Fruit fly (Drosophila melanogaster) whole organism: Measurements from ENCODE around the gene Gorab.

Source experiments
- CG8478 ChIP-seq: fragments of >200 bp; optimal IDR thresholded peaks from 2 replicates; lab custom pipeline; 2018; ENCODE audit warnings: inconsistent platforms
- Dll ChIP-seq: fragments of >200 bp; optimal IDR thresholded peaks from 2 replicates; lab custom pipeline; 2017
- EcR ChIP-seq, 2 experiments: fragments of >200 bp; optimal IDR thresholded peaks; 2 replicates each; lab custom pipeline; 2017; ENCODE audit warnings: missing biosample characterization in 2 of 2, missing genetic modification characterization in 2 of 2, missing genetic modification reagents in 2 of 2
- pan ChIP-seq: fragments of >200 bp; optimal IDR thresholded peaks from 2 replicates; lab custom pipeline; 2017
- psq ChIP-seq: fragments of >200 bp; optimal IDR thresholded peaks from 2 replicates; lab custom pipeline; 2017
- usp ChIP-seq: fragments of >200 bp; optimal IDR thresholded peaks from 2 replicates; lab custom pipeline; 2017; ENCODE audit warnings: missing biosample characterization, missing genetic modification characterization, mixed read lengths

The Gorab gene

DNA sequence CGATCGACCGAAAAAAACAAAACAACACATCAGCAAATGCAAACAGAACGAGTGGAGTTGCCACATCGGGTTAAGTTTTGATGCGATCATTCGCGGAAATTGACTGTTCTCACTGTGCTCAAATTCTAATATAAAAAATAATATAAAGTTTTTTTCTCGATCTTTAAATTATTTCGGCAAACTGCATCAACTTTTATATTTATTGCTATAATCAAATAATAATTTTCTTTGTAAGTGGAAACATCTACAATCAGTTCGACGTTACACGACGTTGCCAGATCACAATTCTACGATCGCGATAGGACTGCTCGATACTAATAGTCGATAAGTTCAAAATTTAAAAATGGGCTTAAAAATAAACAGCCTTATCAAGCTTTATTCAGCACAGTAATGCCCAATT is at the start of gene Gorab:
Gene Gorab (minus strand): TSS at position 58 of the 400 bp plus-strand sequence.
- TF ChIP-seq pan (lab: Kevin White, UChicago): no peak
- no peak for TF ChIP-seq Dll (lab: Kevin White, UChicago)
- no peak for TF ChIP-seq usp (GFP tag; lab: Kevin White, UChicago)
- TF ChIP-seq psq: no peak
- TF ChIP-seq CG8478: no peak
- no peak for TF ChIP-seq EcR (GFP tag; optimal IDR thresholded peaks at IDR 0.05; lab: Kevin White, UChicago)

DNA sequence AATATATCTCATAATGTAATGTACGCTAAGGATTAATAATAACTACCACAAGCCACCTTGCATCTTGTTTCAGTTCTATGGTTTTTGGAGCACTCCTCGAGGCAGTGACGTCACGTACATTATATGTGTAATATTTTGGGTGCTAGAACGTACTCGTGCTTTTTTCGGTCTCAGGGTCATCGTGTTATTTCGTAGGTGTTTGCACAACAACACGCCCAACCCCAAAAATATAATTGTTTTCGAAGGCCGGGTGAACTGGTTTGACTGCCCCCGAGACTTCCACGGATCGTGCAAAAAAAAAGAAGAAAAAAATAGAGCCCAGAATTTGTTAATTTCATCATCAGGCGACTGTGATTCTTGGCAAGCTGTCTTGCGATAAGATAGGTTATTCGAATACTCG is 47.9 kb upstream of the Gorab start:
- TF ChIP-seq CG8478: no peak
- TF ChIP-seq psq: no peak
- TF ChIP-seq usp (GFP tag; lab: Kevin White, UChicago): no peak
- no peak for TF ChIP-seq Dll (lab: Kevin White, UChicago)
- no peak for TF ChIP-seq pan (lab: Kevin White, UChicago)
- no peak for TF ChIP-seq EcR (GFP tag; optimal IDR thresholded peaks at IDR 0.05; lab: Kevin White, UChicago)

DNA sequence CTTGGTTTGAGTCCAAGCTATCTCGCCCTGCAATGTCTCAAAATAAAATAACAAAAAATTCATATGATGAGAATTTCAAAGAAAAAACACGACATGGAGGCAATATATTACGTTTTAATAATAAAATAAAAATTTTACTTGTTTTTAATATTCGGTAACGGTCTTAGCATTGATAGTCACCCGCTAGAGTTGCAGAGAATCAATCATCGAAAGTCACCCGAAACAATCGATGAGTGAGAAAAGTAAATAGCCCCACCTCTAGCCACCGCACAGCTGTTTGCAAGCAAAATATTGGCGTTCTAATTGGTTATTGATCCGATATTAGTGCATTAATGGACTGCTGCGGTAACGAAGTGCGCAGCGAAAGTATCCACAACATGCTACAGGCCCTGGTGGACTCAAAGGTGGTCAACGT is 47.4 kb upstream of the Gorab start, which contains the start of gene CG34250:
Gene CG34250 (plus strand): TSS at position 244 of the 415 bp plus-strand sequence.
- TF ChIP-seq pan (lab: Kevin White, UChicago): no peak
- no peak for TF ChIP-seq EcR (GFP tag; optimal IDR thresholded peaks at IDR 0.05; lab: Kevin White, UChicago)
- no peak for TF ChIP-seq psq
- no peak for TF ChIP-seq CG8478
- TF ChIP-seq Dll (lab: Kevin White, UChicago): no peak
- TF ChIP-seq usp (GFP tag; lab: Kevin White, UChicago): no peak

DNA sequence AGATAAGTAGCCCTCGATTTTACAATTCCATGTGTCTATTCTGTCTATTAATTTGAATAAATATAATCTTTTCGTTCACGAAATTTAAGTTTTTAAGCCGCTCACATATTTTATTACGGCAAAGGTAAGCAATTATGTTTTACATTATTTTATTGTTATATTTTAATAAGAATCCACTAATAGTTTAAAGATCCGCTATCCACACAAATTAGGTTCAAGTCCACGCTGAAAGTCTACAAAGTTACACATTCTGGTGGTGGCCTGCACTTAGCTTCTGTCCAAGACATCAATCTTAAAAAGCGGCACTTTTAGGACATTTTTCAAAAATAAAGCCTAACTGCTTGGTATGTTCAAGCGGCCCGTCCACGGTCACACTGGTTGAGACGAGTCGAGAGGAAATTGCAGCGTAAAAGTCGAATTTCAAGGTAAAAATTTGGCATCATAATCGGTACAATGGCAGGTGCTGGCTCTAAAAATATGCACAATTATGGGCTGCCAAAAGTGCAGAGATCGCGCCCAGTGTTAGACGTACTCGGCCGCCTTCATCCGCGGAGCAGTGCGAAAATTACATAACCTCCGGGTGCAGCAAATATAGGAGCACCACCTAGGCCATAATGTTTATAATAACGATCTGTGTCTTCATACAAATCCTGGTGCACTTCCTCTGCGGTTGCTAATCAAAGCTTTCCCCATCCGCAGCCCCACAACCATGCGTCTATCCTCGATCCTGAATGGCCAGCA is 46.2 kb upstream of the Gorab start, which contains the start of the genes UQCR-Q and CG46525:
Gene UQCR-Q (plus strand): TSS at position 51 of the 741 bp plus-strand sequence.
Gene CG46525 (plus strand): TSS at position 510 of the 741 bp plus-strand sequence.
- no peak for TF ChIP-seq pan (lab: Kevin White, UChicago)
- TF ChIP-seq EcR (GFP tag; optimal IDR thresholded peaks at IDR 0.05; lab: Kevin White, UChicago): no peak
- no peak for TF ChIP-seq usp (GFP tag; lab: Kevin White, UChicago)
- TF ChIP-seq Dll (lab: Kevin White, UChicago): no peak
- TF ChIP-seq psq: no peak
- TF ChIP-seq CG8478: no peak

DNA sequence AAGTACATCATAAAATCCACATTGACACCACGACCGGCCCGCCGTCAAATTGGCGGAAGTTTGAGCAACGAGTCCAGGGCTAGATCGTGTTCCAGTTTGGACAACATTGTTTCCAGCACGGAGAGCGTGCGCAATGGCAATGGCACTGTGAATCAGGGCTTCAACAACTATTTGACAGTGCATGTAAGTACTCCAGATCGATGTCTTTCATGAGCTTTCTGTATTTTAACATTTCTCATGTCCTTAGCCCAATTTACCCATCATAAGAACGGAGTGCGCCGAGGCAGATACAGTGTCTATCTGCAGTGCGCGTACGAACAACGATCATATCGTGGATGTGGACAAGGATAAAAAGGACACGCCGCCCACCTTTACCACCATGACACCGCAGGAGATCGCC is 45.3 kb upstream of the Gorab start:
- TF ChIP-seq CG8478: no peak
- TF ChIP-seq usp (GFP tag; lab: Kevin White, UChicago): no peak
- TF ChIP-seq EcR (GFP tag; optimal IDR thresholded peaks at IDR 0.05; lab: Kevin White, UChicago): no peak
- no peak for TF ChIP-seq psq
- TF ChIP-seq Dll (lab: Kevin White, UChicago): no peak
- no peak for TF ChIP-seq pan (lab: Kevin White, UChicago)

DNA sequence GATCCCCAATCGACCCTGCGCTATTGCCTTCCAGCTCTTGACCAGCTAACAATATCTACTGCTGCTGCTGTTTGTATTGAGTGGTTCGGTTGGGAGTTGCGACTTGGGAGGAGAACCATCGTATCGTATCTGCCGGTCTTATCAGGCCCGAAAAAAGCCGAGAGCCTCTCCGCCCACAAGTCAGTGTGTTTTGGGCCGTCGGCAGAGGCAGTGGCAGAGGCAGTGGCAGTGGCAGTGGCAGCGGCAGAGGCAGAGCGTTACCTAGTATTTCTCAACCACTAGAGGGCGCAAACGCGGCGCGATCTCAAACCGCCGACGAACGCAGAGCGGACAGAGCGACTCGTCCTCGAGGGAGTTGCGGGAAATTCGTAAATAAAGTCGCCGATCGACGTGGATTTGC is 41.5 kb upstream of the Gorab start, which contains the start of gene SecCl:
Gene SecCl (plus strand): TSS at position 18 of the 400 bp plus-strand sequence.
- TF ChIP-seq CG8478 (no peak), Dll (lab: Kevin White, UChicago) (no peak), usp (GFP tag; lab: Kevin White, UChicago) (no peak), psq (no peak), EcR (GFP tag; optimal IDR thresholded peaks at IDR 0.05; lab: Kevin White, UChicago) (no peak), pan (lab: Kevin White, UChicago) (no peak)

DNA sequence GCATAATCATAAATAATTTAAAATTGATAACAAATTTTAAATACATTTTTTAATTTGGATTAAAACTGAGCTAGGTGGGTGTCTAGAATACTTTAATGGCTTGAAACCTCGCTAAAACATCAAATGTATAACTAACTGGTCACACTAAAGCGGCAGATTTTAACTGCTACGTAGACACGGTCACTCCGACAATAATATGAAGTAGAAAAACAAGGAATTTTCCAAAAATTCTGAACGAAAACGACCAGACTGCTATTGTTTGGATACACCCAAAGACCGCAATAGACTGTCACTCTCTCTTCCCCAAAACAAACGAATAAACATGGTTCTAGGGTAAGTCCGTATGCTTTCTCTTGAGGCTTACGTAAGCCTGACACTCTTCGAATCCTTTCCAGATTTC is 37.2 kb upstream of the Gorab start, which contains the start of gene QIL1:
Gene QIL1 (plus strand): TSS at position 142 of the 400 bp plus-strand sequence.
- TF ChIP-seq EcR (GFP tag; optimal IDR thresholded peaks at IDR 0.05; lab: Kevin White, UChicago) (no peak), psq (no peak), usp (GFP tag; lab: Kevin White, UChicago) (no peak)

DNA sequence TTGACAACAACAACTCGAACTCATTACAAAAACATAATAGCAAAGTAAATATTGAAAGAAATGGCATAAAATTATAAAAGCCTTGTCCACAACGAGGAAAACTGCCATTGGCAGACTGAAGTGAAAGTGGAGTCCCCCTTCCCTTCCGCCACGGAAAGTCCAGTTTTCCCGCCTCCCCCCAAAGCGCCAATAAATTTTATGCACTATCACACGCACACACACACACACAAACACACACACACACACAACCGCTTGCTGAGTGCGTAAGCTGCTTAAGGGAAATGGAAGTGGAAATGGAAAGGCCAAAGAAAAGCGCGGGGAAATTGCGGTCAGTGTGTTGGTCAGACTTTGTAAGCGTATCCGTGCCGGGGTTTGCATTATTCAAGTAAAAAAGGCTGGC is 33.8 kb upstream of the Gorab start:
- no peak for TF ChIP-seq Dll (lab: Kevin White, UChicago)
- TF ChIP-seq EcR (GFP tag; optimal IDR thresholded peaks at IDR 0.05; lab: Kevin White, UChicago): no peak
- no peak for TF ChIP-seq pan (lab: Kevin White, UChicago)
- no peak for TF ChIP-seq CG8478
- TF ChIP-seq psq: no peak
- no peak for TF ChIP-seq usp (GFP tag; lab: Kevin White, UChicago)

DNA sequence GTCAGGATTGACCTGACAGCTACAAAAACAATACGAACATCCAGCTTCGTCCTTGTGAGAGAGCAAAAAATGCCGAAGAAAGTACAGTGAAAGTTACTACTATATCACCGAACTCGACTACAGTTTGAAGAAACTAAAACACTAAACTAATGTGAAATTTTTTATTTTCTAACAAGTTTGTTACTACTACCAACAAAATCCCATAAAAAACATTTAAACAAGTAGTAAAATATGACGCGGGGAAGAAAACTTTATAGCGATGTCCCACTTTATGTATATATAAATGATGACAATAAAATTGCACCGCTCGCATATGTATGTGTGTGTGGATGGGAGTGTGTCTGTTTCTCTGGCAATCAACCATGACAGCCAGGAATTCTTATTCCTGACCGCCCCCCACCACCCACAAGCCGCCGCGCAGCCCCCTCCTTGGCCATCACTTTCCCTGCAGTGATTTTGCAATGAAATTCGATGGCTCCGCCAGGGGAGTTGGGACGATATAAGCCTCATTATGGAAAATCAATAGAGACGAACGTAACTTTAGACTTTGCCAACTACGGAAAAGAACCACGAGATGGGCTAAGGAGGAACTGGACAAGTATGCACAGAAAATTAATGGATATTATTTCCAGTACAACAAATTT is 32.9 kb upstream of the Gorab start:
- no peak for TF ChIP-seq pan (lab: Kevin White, UChicago)

DNA sequence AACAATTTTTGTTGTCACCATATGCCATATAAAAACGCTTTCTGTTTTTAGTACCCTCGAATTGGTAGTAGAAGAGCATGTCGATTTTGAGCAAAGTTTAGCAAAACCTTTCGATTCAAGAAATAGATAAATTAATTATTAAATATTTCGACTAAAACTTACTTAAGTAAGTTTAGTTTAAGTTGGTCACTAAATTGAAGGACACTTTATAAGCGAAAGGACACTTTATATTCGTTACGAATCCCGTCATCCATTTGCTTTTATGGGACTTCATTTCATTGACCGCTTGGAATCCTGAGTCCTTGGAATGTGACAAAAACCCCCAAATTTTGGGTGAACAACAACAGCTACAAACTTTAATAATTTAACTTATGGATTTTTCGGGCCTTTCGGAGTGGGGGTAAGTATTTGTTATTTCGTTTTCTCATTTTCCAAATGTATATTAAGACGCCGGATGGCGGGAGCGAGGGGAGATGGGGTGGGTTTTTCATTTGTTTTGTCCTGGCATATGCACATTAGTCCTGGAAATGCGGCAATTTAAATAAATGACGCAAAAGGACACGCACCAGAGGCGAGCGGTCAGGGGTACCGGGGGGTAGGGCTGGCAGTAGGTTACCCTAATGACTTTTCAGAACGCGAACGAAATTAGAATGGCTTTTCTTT is 30.4 kb upstream of the Gorab start:
- no peak for TF ChIP-seq usp (GFP tag; lab: Kevin White, UChicago)
- no peak for TF ChIP-seq Dll (lab: Kevin White, UChicago)

DNA sequence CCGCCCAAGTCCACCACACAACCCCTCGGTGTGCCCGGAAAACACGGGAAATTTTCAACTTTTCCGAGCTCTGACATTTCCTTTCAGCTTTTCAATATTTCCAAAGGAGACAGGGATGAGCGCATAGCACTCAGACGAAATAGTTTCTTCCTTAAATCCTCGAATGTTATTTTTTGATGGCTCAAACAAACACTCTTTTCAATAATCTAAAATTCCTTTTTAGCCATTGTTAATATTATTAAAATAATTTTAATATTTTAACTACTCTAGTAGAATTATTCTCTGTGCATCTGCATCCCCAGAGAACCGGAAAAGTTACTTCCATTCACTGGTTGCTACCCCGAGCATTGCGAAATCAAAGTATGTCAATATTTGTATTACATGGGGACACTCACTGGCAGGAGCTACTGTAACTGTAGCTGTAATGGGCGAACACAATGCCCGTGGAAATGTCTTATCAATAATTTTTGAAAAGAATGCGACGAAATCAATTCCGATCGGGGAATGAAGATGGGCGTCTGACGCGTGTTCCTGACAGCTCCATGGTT is 29.1 kb upstream of the Gorab start:
- no peak for TF ChIP-seq EcR (GFP tag; optimal IDR thresholded peaks at IDR 0.05; lab: Kevin White, UChicago)
- TF ChIP-seq usp (GFP tag; lab: Kevin White, UChicago): no peak
- no peak for TF ChIP-seq CG8478
- no peak for TF ChIP-seq Dll (lab: Kevin White, UChicago)
- no peak for TF ChIP-seq pan (lab: Kevin White, UChicago)

DNA sequence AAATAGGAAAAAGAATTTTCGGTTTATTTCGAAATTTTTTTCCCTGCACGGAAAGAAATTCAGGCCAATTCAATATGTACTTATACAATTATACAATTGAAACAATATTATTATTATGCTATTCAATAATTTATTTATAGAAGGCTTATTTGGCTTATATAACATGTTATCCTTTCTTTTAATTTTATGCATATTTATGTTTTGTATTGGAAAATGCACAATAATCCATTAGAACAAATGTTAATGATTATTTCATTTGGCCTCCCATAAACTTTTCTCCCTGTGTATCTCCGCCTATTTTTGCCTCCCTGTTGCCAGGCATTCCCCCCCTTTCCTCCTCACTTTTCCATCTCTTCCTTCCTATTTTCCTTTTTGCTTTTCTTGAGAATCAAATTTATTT is 19.2 kb upstream of the Gorab start:
- TF ChIP-seq Dll (lab: Kevin White, UChicago): no peak
- TF ChIP-seq pan (lab: Kevin White, UChicago): no peak
- TF ChIP-seq psq: no peak
- no peak for TF ChIP-seq usp (GFP tag; lab: Kevin White, UChicago)
- no peak for TF ChIP-seq CG8478
